Fruit fly (Drosophila melanogaster): ENCODE measurements around the gene path.
A peak's percentile ranks its signal among the peaks of the same experiment; 100 is the strongest.

The path gene

dm6 chr3L:9461670-9462246, 43.4 kb downstream of the path start:
- TF ChIP-seq cic (GFP tag; optimal IDR thresholded peaks at IDR 0.05): no peak
- TF ChIP-seq CG14711 (tag; optimal IDR thresholded peaks at IDR 0.05): peak; percentile 78
- no peak for TF ChIP-seq CG12768 (GFP tag; optimal IDR thresholded peaks at IDR 0.05)

- peak; percentile 77 for TF ChIP-seq Mnt (GFP tag; optimal IDR thresholded peaks at IDR 0.05)
- TF ChIP-seq toe (GFP tag; optimal IDR thresholded peaks at IDR 0.05): peak; percentile 87
- TF ChIP-seq tj (GFP tag; optimal IDR thresholded peaks at IDR 0.05): peak; percentile 48
- no peak for TF ChIP-seq ovo (GFP tag; optimal IDR thresholded peaks at IDR 0.05)
- TF ChIP-seq Hr96 (GFP tag; optimal IDR thresholded peaks at IDR 0.05): peak; percentile 71
- TF ChIP-seq bab1 (GFP tag; optimal IDR thresholded peaks at IDR 0.05): peak; percentile 78
- TF ChIP-seq CG7045 (GFP tag; optimal IDR thresholded peaks at IDR 0.05): peak; percentile 53
- peak; percentile 96 for TF ChIP-seq pad (GFP tag; optimal IDR thresholded peaks at IDR 0.05)
- TF ChIP-seq kay (GFP tag; ENCODE audit: borderline replicate concordance): no peak
- peak; percentile 70 for TF ChIP-seq CG33017 (tag; optimal IDR thresholded peaks at IDR 0.05)
- TF ChIP-seq cnc (optimal IDR thresholded peaks at IDR 0.05): no peak
- TF ChIP-seq CG7101 (tag; optimal IDR thresholded peaks at IDR 0.05): peak; percentile 67
- TF ChIP-seq Crg-1 (GFP tag; optimal IDR thresholded peaks at IDR 0.05): peak; percentile 34
- TF ChIP-seq Clk (GFP tag; optimal IDR thresholded peaks at IDR 0.05): no peak
- TF ChIP-seq CG14711 (tag; optimal IDR thresholded peaks at IDR 0.05): peak; percentile 72
- peak; percentile 55 for TF ChIP-seq cic (GFP tag; optimal IDR thresholded peaks at IDR 0.05)
- TF ChIP-seq CG12768 (GFP tag; optimal IDR thresholded peaks at IDR 0.05): peak; percentile 69
- TF ChIP-seq CG5204 (GFP tag; optimal IDR thresholded peaks at IDR 0.05): peak; percentile 62
- peak; percentile 72 for TF ChIP-seq CG11617 (GFP tag; optimal IDR thresholded peaks at IDR 0.05)
- peak; percentile 67 for TF ChIP-seq CG1620 (GFP tag; optimal IDR thresholded peaks at IDR 0.05)
These were observed 44.2 kb downstream of the path start, which contains the start of the genes CG3434 and CG44838 for dm6 chr3L:9460775-9461491. Gene CG3434, minus strand, starts transcription at chr3L:9460799. Gene CG44838, plus strand, starts transcription at chr3L:9461050.

- TF ChIP-seq Crg-1 (GFP tag; optimal IDR thresholded peaks at IDR 0.05) (peak; percentile 99), CG5204 (GFP tag; optimal IDR thresholded peaks at IDR 0.05) (peak; percentile 99), CG11617 (GFP tag; optimal IDR thresholded peaks at IDR 0.05) (peak; percentile 99), CG1620 (GFP tag; optimal IDR thresholded peaks at IDR 0.05) (peak; percentile 99), cnc (optimal IDR thresholded peaks at IDR 0.05) (no peak), kay (GFP tag; ENCODE audit: borderline replicate concordance) (no peak), Hr96 (GFP tag; optimal IDR thresholded peaks at IDR 0.05) (peak; percentile 99), tj (GFP tag; optimal IDR thresholded peaks at IDR 0.05) (peak; percentile 93), ovo (GFP tag; optimal IDR thresholded peaks at IDR 0.05) (peak; percentile 97), cic (GFP tag; optimal IDR thresholded peaks at IDR 0.05) (peak; percentile 92), CG7045 (GFP tag; optimal IDR thresholded peaks at IDR 0.05) (peak; percentile 99), CG33017 (tag; optimal IDR thresholded peaks at IDR 0.05) (peak; percentile 98), CG7101 (tag; optimal IDR thresholded peaks at IDR 0.05) (peak; percentile 99), toe (GFP tag; optimal IDR thresholded peaks at IDR 0.05) (peak; percentile 99), bab1 (GFP tag; optimal IDR thresholded peaks at IDR 0.05) (peak; percentile 99), CG12768 (GFP tag; optimal IDR thresholded peaks at IDR 0.05) (peak; percentile 100), pad (GFP tag; optimal IDR thresholded peaks at IDR 0.05) (peak; percentile 95), Clk (GFP tag; optimal IDR thresholded peaks at IDR 0.05) (peak; percentile 99), Mnt (GFP tag; optimal IDR thresholded peaks at IDR 0.05) (peak; percentile 97), CG14711 (tag; optimal IDR thresholded peaks at IDR 0.05) (peak; percentile 99)
These were observed 47.5 kb downstream of the path start, which contains the start of gene CG3437 for dm6 chr3L:9457619-9458092. Gene CG3437, minus strand, starts transcription at chr3L:9457669.

dm6 chr3L:9456389-9456788, 48.7 kb downstream of the path start:
- TF ChIP-seq Crg-1 (GFP tag; optimal IDR thresholded peaks at IDR 0.05) (no peak), tj (GFP tag; optimal IDR thresholded peaks at IDR 0.05) (no peak), CG5204 (GFP tag; optimal IDR thresholded peaks at IDR 0.05) (no peak), toe (GFP tag; optimal IDR thresholded peaks at IDR 0.05) (no peak), ovo (GFP tag; optimal IDR thresholded peaks at IDR 0.05) (no peak), CG14711 (tag; optimal IDR thresholded peaks at IDR 0.05) (no peak)

dm6 chr3L:9455819-9456388, 49.2 kb downstream of the path start, which contains the start of the genes phol and CG3552:
Gene phol, minus strand, starts transcription at chr3L:9456281.
Gene CG3552, plus strand, starts transcription at chr3L:9456318.
- no peak for TF ChIP-seq CG1620 (GFP tag; optimal IDR thresholded peaks at IDR 0.05)
- peak; percentile 6 for TF ChIP-seq Mnt (GFP tag; optimal IDR thresholded peaks at IDR 0.05)
- no peak for TF ChIP-seq Clk (GFP tag; optimal IDR thresholded peaks at IDR 0.05)
- no peak for TF ChIP-seq Crg-1 (GFP tag; optimal IDR thresholded peaks at IDR 0.05)
- peak; percentile 26 for TF ChIP-seq tj (GFP tag; optimal IDR thresholded peaks at IDR 0.05)
- TF ChIP-seq CG12768 (GFP tag; optimal IDR thresholded peaks at IDR 0.05): no peak
- no peak for TF ChIP-seq cic (GFP tag; optimal IDR thresholded peaks at IDR 0.05)
- TF ChIP-seq CG11617 (GFP tag; optimal IDR thresholded peaks at IDR 0.05): peak; percentile 56
- no peak for TF ChIP-seq CG5204 (GFP tag; optimal IDR thresholded peaks at IDR 0.05)
- no peak for TF ChIP-seq ovo (GFP tag; optimal IDR thresholded peaks at IDR 0.05)
- TF ChIP-seq CG14711 (tag; optimal IDR thresholded peaks at IDR 0.05): peak; percentile 90
- no peak for TF ChIP-seq Hr96 (GFP tag; optimal IDR thresholded peaks at IDR 0.05)
- TF ChIP-seq bab1 (GFP tag; optimal IDR thresholded peaks at IDR 0.05): peak; percentile 0
- TF ChIP-seq toe (GFP tag; optimal IDR thresholded peaks at IDR 0.05): peak; percentile 33
- no peak for TF ChIP-seq CG7045 (GFP tag; optimal IDR thresholded peaks at IDR 0.05)
- TF ChIP-seq pad (GFP tag; optimal IDR thresholded peaks at IDR 0.05): peak; percentile 8
